Fruit fly (Drosophila melanogaster) whole organism, embryonic: Measurements from ENCODE around the gene TwdlF.

Source experiments
- ATbp ChIP-seq: fragments of 200-800 bp; sonication (Bioruptor generic); optimal IDR thresholded peaks from 2 replicates; lab custom pipeline; 2017; ENCODE audit warnings: missing biosample characterization, mild to moderate bottlenecking, missing genetic modification characterization, missing genetic modification reagents
- Blimp-1 ChIP-seq: fragments of 200-800 bp; sonication (Bioruptor generic); optimal IDR thresholded peaks from 3 replicates; lab custom pipeline; 2018; ENCODE audit warnings: missing biosample characterization, missing genetic modification characterization, mild to moderate bottlenecking, moderate library complexity, missing genetic modification reagents
- CG11504 ChIP-seq: fragments of 200-800 bp; sonication (Bioruptor generic); optimal IDR thresholded peaks from 3 replicates; lab custom pipeline; 2019; ENCODE audit warnings: missing biosample characterization, mild to moderate bottlenecking, missing genetic modification characterization, moderate library complexity
- CG12769 ChIP-seq: fragments of 200-800 bp; sonication (Bioruptor generic); optimal IDR thresholded peaks from 2 replicates; lab custom pipeline; 2019; ENCODE audit warnings: missing biosample characterization, mild to moderate bottlenecking, missing genetic modification characterization, moderate library complexity
- CG12942 ChIP-seq: fragments of 200-800 bp; sonication (Bioruptor generic); optimal IDR thresholded peaks from 3 replicates; lab custom pipeline; 2016; ENCODE audit warnings: missing biosample characterization, missing genetic modification characterization
- CG1603 ChIP-seq: fragments of 200-800 bp; sonication (Bioruptor generic); optimal IDR thresholded peaks from 2 replicates; lab custom pipeline; 2019; ENCODE audit warnings: missing biosample characterization, mild to moderate bottlenecking, missing genetic modification characterization, moderate library complexity
- CG17385 ChIP-seq: fragments of 200-800 bp; sonication (Bioruptor generic); optimal IDR thresholded peaks from 3 replicates; lab custom pipeline; 2018; ENCODE audit warnings: missing biosample characterization, mild to moderate bottlenecking, missing genetic modification characterization
- CG18619 ChIP-seq: fragments of 200-800 bp; sonication (Bioruptor generic); optimal IDR thresholded peaks from 3 replicates; lab custom pipeline; 2017; ENCODE audit warnings: missing biosample characterization, mild to moderate bottlenecking, missing genetic modification characterization
- CG2875 ChIP-seq: fragments of 200-800 bp; sonication (Bioruptor generic); optimal IDR thresholded peaks from 2 replicates; lab custom pipeline; 2017; ENCODE audit warnings: missing biosample characterization, mild to moderate bottlenecking, missing genetic modification characterization, missing genetic modification reagents
- CG3163 ChIP-seq: fragments of 200-800 bp; sonication (Bioruptor generic); optimal IDR thresholded peaks from 3 replicates; lab custom pipeline; 2016; ENCODE audit warnings: missing biosample characterization, missing genetic modification characterization
- CG32532 ChIP-seq: fragments of 200-800 bp; sonication (Bioruptor generic); IDR thresholded peaks from 2 replicates; pipeline ENCODE4 v1.3.6; 2022; ENCODE audit warnings: missing biosample characterization, missing genetic modification characterization
- CG33557 ChIP-seq: fragments of 200-800 bp; sonication (Bioruptor generic); optimal IDR thresholded peaks from 2 replicates; lab custom pipeline; 2019; ENCODE audit warnings: missing biosample characterization, mild to moderate bottlenecking, missing genetic modification characterization, moderate library complexity
- CG4820 ChIP-seq: fragments of 200-800 bp; sonication (Bioruptor generic); optimal IDR thresholded peaks from 3 replicates; lab custom pipeline; 2016; ENCODE audit warnings: missing biosample characterization, missing genetic modification characterization
- CG9437 ChIP-seq: fragments of 200-800 bp; sonication (Bioruptor generic); optimal IDR thresholded peaks from 2 replicates; lab custom pipeline; 2018; ENCODE audit warnings: missing biosample characterization, mild to moderate bottlenecking, missing genetic modification characterization
- Chrac-16 ChIP-seq: fragments of 200-800 bp; sonication (Bioruptor generic); optimal IDR thresholded peaks from 3 replicates; lab custom pipeline; 2016; ENCODE audit warnings: missing biosample characterization, missing genetic modification characterization
- Dek ChIP-seq: fragments of 200-800 bp; sonication (Bioruptor generic); optimal IDR thresholded peaks from 3 replicates; lab custom pipeline; 2019; ENCODE audit warnings: missing biosample characterization, mild to moderate bottlenecking, missing genetic modification characterization, moderate library complexity
- Ets65A ChIP-seq: fragments of 200-800 bp; sonication (Bioruptor generic); peaks from one replicate; lab custom pipeline; 2016; ENCODE audit warnings: missing biosample characterization, missing genetic modification characterization
- MBD-R2 ChIP-seq: fragments of 200-800 bp; sonication (Bioruptor generic); IDR thresholded peaks from 2 replicates; pipeline ENCODE4 v1.3.6; 2022; ENCODE audit warnings: missing biosample characterization, missing genetic modification characterization
- Max ChIP-seq: fragments of 200-800 bp; sonication (Bioruptor generic); optimal IDR thresholded peaks from 2 replicates; lab custom pipeline; 2016; ENCODE audit warnings: missing biosample characterization, mild to moderate bottlenecking, missing genetic modification characterization
- Med ChIP-seq: fragments of 200-800 bp; sonication (Bioruptor generic); peaks from one replicate; lab custom pipeline; 2016; ENCODE audit warnings: missing biosample characterization, missing genetic modification characterization, mild to moderate bottlenecking, inconsistent platforms, moderate library complexity
- Spps ChIP-seq: fragments of 200-800 bp; sonication (Bioruptor generic); optimal IDR thresholded peaks from 2 replicates; lab custom pipeline; 2018; ENCODE audit warnings: missing biosample characterization, mild to moderate bottlenecking, missing genetic modification characterization
- Sry-β ChIP-seq: fragments of 200-800 bp; sonication (Bioruptor generic); optimal IDR thresholded peaks from 2 replicates; lab custom pipeline; 2018; ENCODE audit warnings: missing biosample characterization, mild to moderate bottlenecking, missing genetic modification characterization, moderate library complexity
- abd-A ChIP-seq: fragments of 200-800 bp; sonication (Bioruptor generic); optimal IDR thresholded peaks from 3 replicates; lab custom pipeline; 2019; ENCODE audit warnings: missing biosample characterization, mild to moderate bottlenecking, missing genetic modification characterization, moderate library complexity
- bigmax ChIP-seq: fragments of 200-800 bp; sonication (Bioruptor generic); optimal IDR thresholded peaks from 2 replicates; lab custom pipeline; 2018; ENCODE audit warnings: missing biosample characterization, mild to moderate bottlenecking, missing genetic modification characterization
- chinmo ChIP-seq: fragments of 200-800 bp; sonication (Bioruptor generic); IDR thresholded peaks from 4 replicates; pipeline ENCODE4 v1.3.6; 2022; ENCODE audit warnings: missing biosample characterization, missing genetic modification characterization; ENCODE audit not compliant: partially characterized antibody
- crp ChIP-seq, 2 experiments: fragments of 200-800 bp; sonication (Bioruptor generic); optimal IDR thresholded peaks; 2 replicates in 1 of 2; 3 replicates in 1 of 2; lab custom pipeline; 2017; ENCODE audit warnings: missing biosample characterization in 2 of 2, missing genetic modification characterization in 2 of 2, mild to moderate bottlenecking in 1 of 2, moderate library complexity in 1 of 2
- da ChIP-seq: fragments of 200-800 bp; sonication (Bioruptor generic); optimal IDR thresholded peaks from 2 replicates; lab custom pipeline; 2016; ENCODE audit warnings: missing biosample characterization, missing genetic modification characterization
- ems ChIP-seq: fragments of 200-800 bp; sonication (Bioruptor generic); optimal IDR thresholded peaks from 3 replicates; lab custom pipeline; 2016; ENCODE audit warnings: missing biosample characterization, missing genetic modification characterization
- fru ChIP-seq: fragments of >200 bp; optimal IDR thresholded peaks from 2 replicates; lab custom pipeline; 2017
- gsb-n ChIP-seq: fragments of 200-800 bp; sonication (Bioruptor generic); optimal IDR thresholded peaks from 3 replicates; lab custom pipeline; 2018; ENCODE audit warnings: missing biosample characterization, mild to moderate bottlenecking, missing genetic modification characterization
- gt ChIP-seq: fragments of 200-800 bp; sonication (Bioruptor generic); IDR thresholded peaks from 2 replicates; pipeline ENCODE4 v1.3.6; 2022; ENCODE audit warnings: missing biosample characterization, missing genetic modification characterization
- ham ChIP-seq: fragments of 200-800 bp; sonication (Bioruptor generic); IDR thresholded peaks from 2 replicates; pipeline ENCODE4 v1.3.6; 2022; ENCODE audit warnings: missing biosample characterization, missing genetic modification characterization
- hth ChIP-seq: fragments of >200 bp; optimal IDR thresholded peaks from 2 replicates; lab custom pipeline; 2017; ENCODE audit warnings: inconsistent platforms
- insv ChIP-seq, 2 experiments: fragments of 200-800 bp; sonication (Bioruptor generic); optimal IDR thresholded peaks; 3 replicates each; lab custom pipeline; 2016 to 2018; ENCODE audit warnings: missing biosample characterization in 2 of 2, missing genetic modification characterization in 2 of 2
- lmd ChIP-seq: fragments of 200-800 bp; sonication (Bioruptor generic); IDR thresholded peaks from 2 replicates; pipeline ENCODE4 v1.3.6; 2022; ENCODE audit warnings: missing biosample characterization, missing genetic modification characterization
- mld ChIP-seq: fragments of 200-800 bp; sonication (Bioruptor generic); IDR thresholded peaks from 3 replicates; pipeline ENCODE4 v1.3.6; 2022; ENCODE audit warnings: missing biosample characterization, missing genetic modification characterization; ENCODE audit not compliant: partially characterized antibody
- psq ChIP-seq: fragments of 200-800 bp; sonication (Bioruptor generic); optimal IDR thresholded peaks from 2 replicates; lab custom pipeline; 2017; ENCODE audit warnings: missing biosample characterization, missing genetic modification characterization
- pum ChIP-seq: fragments of 200-800 bp; sonication (Bioruptor generic); optimal IDR thresholded peaks from 2 replicates; lab custom pipeline; 2016; ENCODE audit warnings: missing biosample characterization, missing genetic modification characterization
- salm ChIP-seq: fragments of 200-800 bp; sonication (Bioruptor generic); optimal IDR thresholded peaks from 2 replicates; lab custom pipeline; 2018; ENCODE audit warnings: missing biosample characterization, mild to moderate bottlenecking, missing genetic modification characterization
- sens-2 ChIP-seq: fragments of 200-800 bp; sonication (Bioruptor generic); IDR thresholded peaks from 2 replicates; pipeline ENCODE4 v1.3.6; 2022; ENCODE audit warnings: missing biosample characterization, missing genetic modification characterization
- seq ChIP-seq: fragments of 200-800 bp; sonication (Bioruptor generic); IDR thresholded peaks from 2 replicates; pipeline ENCODE4 v1.3.6; 2022; ENCODE audit warnings: missing biosample characterization, missing genetic modification characterization
- stc ChIP-seq: fragments of 200-800 bp; sonication (Bioruptor generic); IDR thresholded peaks from 2 replicates; pipeline ENCODE4 v1.3.6; 2022; ENCODE audit warnings: missing biosample characterization, missing genetic modification characterization
- vvl ChIP-seq: fragments of 200-800 bp; sonication (Bioruptor generic); IDR thresholded peaks from 2 replicates; pipeline ENCODE4 v1.3.6; 2022; ENCODE audit warnings: missing biosample characterization, missing genetic modification characterization
- z ChIP-seq: fragments of 200-800 bp; sonication (Bioruptor generic); IDR thresholded peaks from 3 replicates; pipeline ENCODE4 v1.3.6; 2022; ENCODE audit warnings: missing biosample characterization, missing genetic modification characterization

Gene TwdlF

dm6 chr3R:4249947-4250346 is 3.1 kb downstream of the TwdlF start:
- TF ChIP-seq ems (GFP tag; lab: Kevin White, UChicago) (no peak), bigmax (GFP tag; lab: Kevin White, UChicago) (no peak), CG1603 (tag; lab: Kevin White, UChicago) (no peak), insv (GFP tag; optimal IDR thresholded peaks at IDR 0.05; lab: Kevin White, UChicago) (no peak), chinmo (0 out of 4 replicates have a peak, but pooled peaks have one; percentile 57), CG33557 (no peak), gsb-n (tag; lab: Kevin White, UChicago) (no peak), pum (GFP tag; lab: Kevin White, UChicago) (no peak), sens-2 (GFP tag; lab: Robert Waterston, UW) (no peak), CG32532 (GFP tag; lab: Robert Waterston, UW) (no peak), CG3163 (GFP tag; lab: Kevin White, UChicago) (no peak), CG12769 (peak; percentile 74), CG11504 (tag; lab: Kevin White, UChicago) (no peak), CG17385 (GFP tag; lab: Kevin White, UChicago) (no peak), stc (GFP tag; lab: Robert Waterston, UW) (no peak), gt (GFP tag; lab: Robert Waterston, UW) (no peak), CG18619 (GFP tag; lab: Kevin White, UChicago) (no peak), mld (GFP tag; lab: Robert Waterston, UW) (no peak), vvl (GFP tag; lab: Robert Waterston, UW) (peak; percentile 66; the same call in 1 of the 2 replicates), crp (GFP tag; optimal IDR thresholded peaks at IDR 0.05; lab: Kevin White, UChicago) (no peak), Max (GFP tag; lab: Kevin White, UChicago) (no peak), abd-A (tag; lab: Kevin White, UChicago) (no peak), Spps (no peak), Blimp-1 (GFP tag; lab: Kevin White, UChicago) (peak; percentile 83), ham (GFP tag; lab: Robert Waterston, UW) (no peak), Ets65A (peak; percentile 25), psq (GFP tag; lab: Kevin White, UChicago) (no peak)

DNA sequence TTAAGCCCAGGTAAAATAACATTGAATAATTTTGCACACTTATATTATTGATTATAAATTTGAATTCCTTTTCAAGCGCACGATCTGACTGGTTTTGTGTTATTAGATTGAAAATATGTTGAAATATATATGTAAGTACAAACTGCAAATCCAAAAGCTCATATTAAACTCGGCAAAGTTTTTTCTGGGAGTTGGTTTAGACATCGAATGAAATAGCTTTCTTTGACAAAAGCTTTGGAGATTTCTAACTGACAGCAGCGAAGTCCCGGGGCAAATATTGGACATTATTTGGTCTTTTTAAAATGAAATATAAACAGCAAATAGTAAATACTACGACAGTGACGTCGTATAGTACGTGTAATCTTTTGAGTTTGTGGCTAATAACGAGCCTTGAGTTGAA is 4.4 kb downstream of the TwdlF start, which contains the start of gene TwdlG:
TSS of gene TwdlG (minus strand) at position 101 of the 400 bp plus-strand sequence.
- TF ChIP-seq ems (GFP tag; lab: Kevin White, UChicago) (no peak), salm (tag; lab: Kevin White, UChicago) (no peak), Med (GFP tag; lab: Kevin White, UChicago) (peak; percentile 56), lmd (GFP tag; lab: Robert Waterston, UW) (no peak), fru (no peak), z (GFP tag; lab: Robert Waterston, UW) (no peak), CG12769 (peak; percentile 13)

dm6 chr3R:4252943-4253342 is 6.1 kb downstream of the TwdlF start, which contains the start of gene CG14644:
TSS of gene CG14644 (minus strand) at chr3R:4253043.
- TF ChIP-seq CG12942 (GFP tag; lab: Kevin White, UChicago), result no peak
- TF ChIP-seq CG2875 (GFP tag; lab: Kevin White, UChicago), result no peak
- no peak for TF ChIP-seq CG9437 (GFP tag; lab: Kevin White, UChicago)
- no peak for TF ChIP-seq MBD-R2 (GFP tag; lab: Robert Waterston, UW)
- no peak for TF ChIP-seq CG4820 (GFP tag; lab: Kevin White, UChicago)
- no peak for TF ChIP-seq ATbp (GFP tag; lab: Kevin White, UChicago)
- TF ChIP-seq Dek (tag; lab: Kevin White, UChicago), result no peak
- TF ChIP-seq Sry-β (GFP tag; lab: Kevin White, UChicago), result no peak
- no peak for TF ChIP-seq da (GFP tag; lab: Kevin White, UChicago)
- TF ChIP-seq seq (GFP tag; lab: Robert Waterston, UW), result no peak
- no peak for TF ChIP-seq hth (lab: Kevin White, UChicago)
- no peak for TF ChIP-seq Chrac-16 (GFP tag; lab: Kevin White, UChicago)
- TF ChIP-seq, all 482 proteins: peak for 0
